Worm (Caenorhabditis elegans): ENCODE measurements around the gene gpa-13.

DNA sequence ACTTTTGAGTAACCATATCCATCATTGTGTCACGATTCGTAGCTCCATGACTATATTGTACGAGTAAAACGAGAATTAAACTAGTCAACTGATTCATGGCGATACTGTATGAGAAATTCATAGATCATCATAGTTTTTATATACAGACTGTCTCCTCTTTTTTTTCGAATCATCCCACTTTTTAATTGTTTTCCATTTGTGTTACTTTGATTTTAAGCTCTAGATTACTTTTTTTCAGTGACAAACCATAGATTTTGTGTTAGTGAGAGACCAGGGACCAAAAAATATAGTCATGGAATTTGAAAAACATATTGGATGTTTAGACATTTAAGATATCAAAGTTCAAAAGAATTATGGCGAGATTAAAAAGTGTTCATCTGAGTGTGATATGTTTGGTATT is 42.7 kb downstream of the gpa-13 start, which contains the start of gene R11D1.3:
- TF ChIP-seq ztf-23 (GFP tag; IDR thresholded peaks at IDR 0.05) (no peak), ref-1 (GFP tag; conservative IDR thresholded peaks at IDR 0.05) (no peak)

All from whole organism, midembryonic.